Fruit fly (Drosophila melanogaster): ENCODE measurements around the gene CG32450.

DNA sequence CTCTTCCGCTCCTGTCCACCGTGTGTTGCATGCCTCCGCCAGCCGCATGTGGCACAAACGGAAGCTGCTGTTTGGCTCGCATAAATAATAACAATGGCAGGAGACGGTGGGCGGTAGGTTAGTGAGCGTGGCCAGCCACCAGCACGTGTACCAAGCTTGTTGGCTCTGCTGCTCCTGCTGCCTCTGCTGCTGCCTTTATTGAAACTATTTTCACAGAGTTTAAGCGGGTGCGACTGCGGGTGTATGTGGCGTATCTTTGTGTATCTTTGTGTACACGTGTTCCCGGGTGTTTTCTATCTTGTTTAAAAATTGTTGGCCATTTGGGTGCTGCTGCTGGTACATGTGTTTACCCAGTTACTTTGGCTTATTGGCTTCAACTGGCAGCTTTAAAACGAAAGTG, 20.0 kb downstream of the CG32450 start:
- TF ChIP-seq ovo (GFP tag; optimal IDR thresholded peaks at IDR 0.05) (no peak), bab1 (GFP tag; optimal IDR thresholded peaks at IDR 0.05) (no peak), CG7045 (GFP tag; optimal IDR thresholded peaks at IDR 0.05) (no peak), Hr96 (GFP tag; optimal IDR thresholded peaks at IDR 0.05) (no peak), CG5204 (GFP tag; optimal IDR thresholded peaks at IDR 0.05) (no peak), CG11617 (GFP tag; optimal IDR thresholded peaks at IDR 0.05) (no peak)

Data from whole organism, adult.